Worm (Caenorhabditis elegans): ENCODE results near the gene swd-2.1.

DNA sequence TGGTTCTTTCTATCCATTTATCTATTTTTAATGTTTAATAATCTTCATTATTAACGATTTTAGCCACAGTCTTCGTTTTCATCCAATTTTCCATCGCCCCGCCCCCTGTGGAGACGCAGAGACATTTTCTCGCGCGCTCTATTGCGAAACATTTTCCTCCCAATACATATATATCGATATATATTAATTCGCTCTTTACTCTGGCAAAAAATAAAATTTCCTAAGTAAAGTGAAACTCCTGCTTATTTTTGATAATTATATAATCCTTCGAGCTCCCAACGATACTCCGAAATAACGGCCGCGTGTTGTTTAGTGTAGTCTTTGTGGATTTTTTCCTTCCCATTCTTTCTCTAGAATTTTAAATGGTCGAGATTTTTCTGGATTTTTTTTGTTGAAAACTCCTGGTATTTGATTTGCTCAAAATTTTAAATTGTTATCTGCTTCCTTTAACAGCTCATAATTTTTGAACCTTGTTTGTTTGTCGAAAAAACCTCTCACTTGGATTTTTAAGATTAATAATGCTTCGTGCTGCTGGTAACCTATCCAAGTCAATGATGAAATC is 47.3 kb upstream of the swd-2.1 start, which contains the start of gene sucg-1:
- TF ChIP-seq gei-17 (GFP tag; optimal IDR thresholded peaks at IDR 0.05) (no peak), lin-26 (GFP tag; IDR thresholded peaks at IDR 0.05) (no peak), aptf-3 (GFP tag; IDR thresholded peaks at IDR 0.05) (no peak), sptf-2 (GFP tag; optimal IDR thresholded peaks at IDR 0.05) (no peak), madf-8 (GFP tag; conservative IDR thresholded peaks at IDR 0.05) (no peak), pha-4 (tag; optimal IDR thresholded peaks at IDR 0.05) (no peak)
